Worm (Caenorhabditis elegans) whole organism, L1 larva: ENCODE data around the gene gst-13.

Source experiments
- C16A3.4 ChIP-seq: fragments of 150-350 bp; optimal IDR thresholded peaks from 2 replicates; lab custom pipeline; 2014; ENCODE audit warnings: missing biosample characterization, missing genetic modification characterization
- C34B4.2 ChIP-seq: sonication (generic microtip); optimal IDR thresholded peaks from 2 replicates; lab custom pipeline; 2017; ENCODE audit warnings: mild to moderate bottlenecking, missing genetic modification characterization, missing compliant biosample characterization
- F16B12.6 ChIP-seq: fragments of 150-350 bp; optimal IDR thresholded peaks from 2 replicates; lab custom pipeline; 2014; ENCODE audit warnings: missing biosample characterization, missing genetic modification characterization
- alr-1 ChIP-seq: fragments of 200-800 bp; sonication (Bioruptor generic); optimal IDR thresholded peaks from 2 replicates; lab custom pipeline; 2018; ENCODE audit warnings: borderline replicate concordance, mild to moderate bottlenecking, missing genetic modification characterization, missing compliant biosample characterization
- aly-2 ChIP-seq: fragments of 150-350 bp; optimal IDR thresholded peaks from 2 replicates; lab custom pipeline; 2014; ENCODE audit warnings: missing biosample characterization, missing genetic modification characterization
- blmp-1 ChIP-seq: fragments of 150-350 bp; optimal IDR thresholded peaks from 2 replicates; lab custom pipeline; 2014; ENCODE audit warnings: missing biosample characterization, missing genetic modification characterization
- ceh-63 ChIP-seq: fragments of 200-800 bp; sonication (Bioruptor generic); optimal IDR thresholded peaks from 2 replicates; lab custom pipeline; 2018; ENCODE audit warnings: mild to moderate bottlenecking, missing genetic modification characterization, missing compliant biosample characterization
- ceh-90 ChIP-seq: sonication (generic microtip); optimal IDR thresholded peaks from 2 replicates; lab custom pipeline; 2016; ENCODE audit warnings: missing genetic modification characterization, missing compliant biosample characterization
- dpl-1 ChIP-seq, 3 experiments: fragments of 150-350 bp in 2 of 3; sonication (generic microtip) in 1 of 3; optimal IDR thresholded peaks; 2 replicates each; lab custom pipeline; 2014 to 2017; ENCODE audit warnings: missing biosample characterization in 3 of 3, missing genetic modification characterization in 3 of 3, missing genetic modification reagents in 3 of 3
- dsc-1 ChIP-seq: sonication (generic microtip); optimal IDR thresholded peaks from 2 replicates; lab custom pipeline; 2016; ENCODE audit warnings: mild to moderate bottlenecking, missing genetic modification characterization, missing compliant biosample characterization
- efl-1 ChIP-seq, 4 experiments: fragments of 150-350 bp; optimal IDR thresholded peaks in 3 of 4; peaks in 1 of 4; 1 replicate in 1 of 4; 2 replicates in 3 of 4; lab custom pipeline; 2014; ENCODE audit warnings: missing biosample characterization in 2 of 4, missing genetic modification characterization in 2 of 4, missing genetic modification reagents in 2 of 4
- efl-3 ChIP-seq: fragments of 200-800 bp; sonication (Bioruptor generic); optimal IDR thresholded peaks from 2 replicates; lab custom pipeline; 2018; ENCODE audit warnings: mild to moderate bottlenecking, missing genetic modification characterization, missing compliant biosample characterization
- egl-27 ChIP-seq, 2 experiments: fragments of 150-350 bp in 1 of 2; sonication (generic microtip); optimal IDR thresholded peaks; 3 replicates each; lab custom pipeline; 2017 to 2018; ENCODE audit warnings: missing biosample characterization in 2 of 2, missing genetic modification characterization in 2 of 2, missing genetic modification reagents in 2 of 2
- fkh-4 ChIP-seq: sonication (generic microtip); optimal IDR thresholded peaks from 2 replicates; lab custom pipeline; 2016; ENCODE audit warnings: missing compliant biosample characterization, missing genetic modification characterization, borderline replicate concordance
- fos-1 ChIP-seq: fragments of 150-350 bp; optimal IDR thresholded peaks from 2 replicates; lab custom pipeline; 2014; ENCODE audit warnings: missing biosample characterization, missing genetic modification characterization
- grh-1 ChIP-seq: fragments of 200-800 bp; sonication (Bioruptor generic); IDR thresholded peaks from 2 replicates; pipeline ENCODE4 v1.3.6; 2022; ENCODE audit warnings: missing genetic modification reagents, missing genetic modification characterization, missing compliant biosample characterization
- hlh-17 ChIP-seq: fragments of 200-800 bp; sonication (Bioruptor generic); optimal IDR thresholded peaks from 2 replicates; lab custom pipeline; 2018; ENCODE audit warnings: missing genetic modification characterization, mild to moderate bottlenecking, missing compliant biosample characterization, moderate library complexity, borderline replicate concordance
- hpl-2 ChIP-seq: fragments of 150-350 bp; optimal IDR thresholded peaks from 2 replicates; lab custom pipeline; 2014; ENCODE audit warnings: missing biosample characterization, missing genetic modification reagents, missing genetic modification characterization
- irx-1 ChIP-seq: sonication (generic microtip); optimal IDR thresholded peaks from 2 replicates; lab custom pipeline; 2016; ENCODE audit warnings: missing genetic modification characterization, missing compliant biosample characterization
- jun-1 ChIP-seq: fragments of 150-350 bp; optimal IDR thresholded peaks from 2 replicates; lab custom pipeline; 2014; ENCODE audit warnings: missing biosample characterization, missing genetic modification reagents, missing genetic modification characterization
- lin-14 ChIP-seq: fragments of 200-800 bp; sonication (Bioruptor generic); optimal IDR thresholded peaks from 2 replicates; lab custom pipeline; 2018; ENCODE audit warnings: mild to moderate bottlenecking, missing genetic modification characterization, moderate library complexity, missing compliant biosample characterization
- lin-15B ChIP-seq: fragments of 150-350 bp; sonication (generic microtip); optimal IDR thresholded peaks from 3 replicates; lab custom pipeline; 2014; ENCODE audit warnings: missing biosample characterization, missing genetic modification characterization
- lin-35 ChIP-seq, 2 experiments: fragments of 150-350 bp; optimal IDR thresholded peaks; 2 replicates each; lab custom pipeline; 2014; ENCODE audit warnings: missing biosample characterization in 2 of 2, missing genetic modification characterization in 2 of 2, missing genetic modification reagents in 2 of 2
- lin-39 ChIP-seq: fragments of 150-350 bp; optimal IDR thresholded peaks from 2 replicates; lab custom pipeline; 2014; ENCODE audit warnings: missing biosample characterization, missing genetic modification reagents, missing genetic modification characterization
- lir-3 ChIP-seq: sonication (generic microtip); optimal IDR thresholded peaks from 2 replicates; lab custom pipeline; 2016; ENCODE audit warnings: mild to moderate bottlenecking, missing genetic modification characterization, moderate library complexity, missing compliant biosample characterization; ENCODE audit not compliant: poor library complexity
- mdl-1 ChIP-seq, 2 experiments: fragments of 150-350 bp; optimal IDR thresholded peaks; 2 replicates each; lab custom pipeline; 2014 to 2017; ENCODE audit warnings: missing biosample characterization in 2 of 2, missing genetic modification characterization in 2 of 2, inconsistent platforms in 1 of 2
- mef-2 ChIP-seq: fragments of 150-350 bp; optimal IDR thresholded peaks from 2 replicates; lab custom pipeline; 2014; ENCODE audit warnings: missing biosample characterization, missing genetic modification characterization
- mep-1 ChIP-seq: fragments of 150-350 bp; optimal IDR thresholded peaks from 2 replicates; lab custom pipeline; 2014; ENCODE audit warnings: missing biosample characterization, missing genetic modification characterization
- nhr-19 ChIP-seq: fragments of 200-800 bp; sonication (Bioruptor generic); conservative IDR thresholded peaks from 2 replicates; pipeline ENCODE4 v1.3.6; 2022; ENCODE audit warnings: missing genetic modification characterization, missing compliant biosample characterization
- nhr-28 ChIP-seq: fragments of 150-350 bp; optimal IDR thresholded peaks from 2 replicates; lab custom pipeline; 2014; ENCODE audit warnings: missing biosample characterization, missing genetic modification characterization
- nhr-71 ChIP-seq: sonication (generic microtip); optimal IDR thresholded peaks from 2 replicates; lab custom pipeline; 2016; ENCODE audit warnings: mild to moderate bottlenecking, missing genetic modification characterization, moderate library complexity, missing compliant biosample characterization
- nhr-77 ChIP-seq: fragments of 150-350 bp; optimal IDR thresholded peaks from 2 replicates; lab custom pipeline; 2014; ENCODE audit warnings: missing biosample characterization, missing genetic modification characterization
- nhr-84 ChIP-seq: sonication (generic microtip); optimal IDR thresholded peaks from 2 replicates; lab custom pipeline; 2017; ENCODE audit warnings: missing biosample characterization, missing genetic modification characterization
- nhr-85 ChIP-seq: sonication (generic microtip); peaks from one replicate; lab custom pipeline; 2016; ENCODE audit warnings: missing genetic modification characterization, inconsistent platforms, missing compliant biosample characterization
- nhr-90 ChIP-seq: sonication (generic microtip); optimal IDR thresholded peaks from 2 replicates; lab custom pipeline; 2016; ENCODE audit warnings: mild to moderate bottlenecking, missing genetic modification characterization, missing compliant biosample characterization; ENCODE audit not compliant: poor library complexity
- pag-3 ChIP-seq: sonication (generic microtip); optimal IDR thresholded peaks from 2 replicates; lab custom pipeline; 2017; ENCODE audit warnings: missing genetic modification characterization, mild to moderate bottlenecking, missing compliant biosample characterization, antibody characterized with exemption, borderline replicate concordance; ENCODE audit not compliant: insufficient read depth
- pqm-1 ChIP-seq: sonication (generic microtip); optimal IDR thresholded peaks from 3 replicates; lab custom pipeline; 2017; ENCODE audit warnings: missing biosample characterization, missing genetic modification characterization
- rnt-1 ChIP-seq: sonication (generic microtip); optimal IDR thresholded peaks from 2 replicates; lab custom pipeline; 2016; ENCODE audit warnings: mild to moderate bottlenecking, missing genetic modification characterization, moderate library complexity, missing compliant biosample characterization
- skn-1 ChIP-seq: fragments of 150-350 bp; optimal IDR thresholded peaks from 2 replicates; lab custom pipeline; 2014; ENCODE audit warnings: missing biosample characterization, missing genetic modification characterization
- snpc-4 ChIP-seq: fragments of 150-350 bp; optimal IDR thresholded peaks from 2 replicates; lab custom pipeline; 2014; ENCODE audit warnings: missing biosample characterization, missing genetic modification characterization
- snu-23 ChIP-seq: sonication (generic microtip); optimal IDR thresholded peaks from 2 replicates; lab custom pipeline; 2016; ENCODE audit warnings: missing genetic modification characterization, missing compliant biosample characterization
- sptf-1 ChIP-seq: fragments of 150-350 bp; optimal IDR thresholded peaks from 2 replicates; lab custom pipeline; 2014; ENCODE audit warnings: missing biosample characterization, missing genetic modification characterization
- sup-37 ChIP-seq: fragments of 200-800 bp; sonication (Bioruptor generic); optimal IDR thresholded peaks from 2 replicates; lab custom pipeline; 2018; ENCODE audit warnings: mild to moderate bottlenecking, missing genetic modification characterization, missing compliant biosample characterization
- swsn-7 ChIP-seq: sonication (generic microtip); optimal IDR thresholded peaks from 2 replicates; lab custom pipeline; 2016; ENCODE audit warnings: missing genetic modification characterization, missing compliant biosample characterization
- tbx-2 ChIP-seq: sonication (generic microtip); optimal IDR thresholded peaks from 2 replicates; lab custom pipeline; 2016; ENCODE audit warnings: missing genetic modification characterization, missing compliant biosample characterization
- unc-30 ChIP-seq: sonication (generic microtip); optimal IDR thresholded peaks from 2 replicates; lab custom pipeline; 2017; ENCODE audit warnings: missing biosample characterization, missing genetic modification characterization
- unc-62 ChIP-seq: fragments of 150-350 bp; optimal IDR thresholded peaks from 2 replicates; lab custom pipeline; 2014; ENCODE audit warnings: missing biosample characterization, missing genetic modification reagents, missing genetic modification characterization
- unc-86 ChIP-seq: sonication (generic microtip); optimal IDR thresholded peaks from 2 replicates; lab custom pipeline; 2016; ENCODE audit warnings: missing genetic modification characterization, missing compliant biosample characterization

The gst-13 gene

ce11 chrII:9261931-9262562 is 30.8 kb downstream of the gst-13 start, which contains the start of gene aqp-2 (continued):
- no peak for TF ChIP-seq nhr-90 (tag; lab: Kevin White, UChicago)
- no peak for TF ChIP-seq sup-37 (GFP tag; lab: Kevin White, UChicago)
- no peak for TF ChIP-seq mdl-1 (tag; optimal IDR thresholded peaks at IDR 0.05; lab: Kevin White, UChicago)
- TF ChIP-seq efl-1 (optimal IDR thresholded peaks at IDR 0.05; lab: Kevin White, UChicago): peak in 1 of 2 experiments; percentile 26
- TF ChIP-seq efl-1 (GFP tag; optimal IDR thresholded peaks at IDR 0.05 in 1 of 2; lab: Kevin White, UChicago): no peak
- no peak for TF ChIP-seq C34B4.2 (tag; lab: Kevin White, UChicago)
- TF ChIP-seq C16A3.4 (tag; lab: Kevin White, UChicago): no peak
- peak; percentile 47 for TF ChIP-seq fos-1 (tag; lab: Kevin White, UChicago)
- TF ChIP-seq nhr-77: no peak
- TF ChIP-seq hlh-17: no peak
- TF ChIP-seq alr-1 (tag; lab: Kevin White, UChicago): no peak
- no peak for TF ChIP-seq snpc-4 (tag; lab: Kevin White, UChicago)
- TF ChIP-seq snu-23 (GFP tag; lab: Kevin White, UChicago): peak; percentile 72
- no peak for TF ChIP-seq lin-35 (GFP tag; optimal IDR thresholded peaks at IDR 0.05; lab: Kevin White, UChicago)
- TF ChIP-seq F16B12.6: no peak
- peak; percentile 88 for TF ChIP-seq nhr-85 (tag; lab: Kevin White, UChicago)
- TF ChIP-seq lir-3: no peak
- TF ChIP-seq lin-15B (tag; lab: Kevin White, UChicago): no peak
- no peak for TF ChIP-seq grh-1 (GFP tag; lab: Robert Waterston, UW)
- no peak for TF ChIP-seq ceh-63
- no peak for TF ChIP-seq nhr-84 (tag; lab: Kevin White, UChicago)
- TF ChIP-seq mep-1 (tag; lab: Kevin White, UChicago): peak; percentile 53
- TF ChIP-seq blmp-1 (tag; lab: Kevin White, UChicago): peak; percentile 94
- no peak for TF ChIP-seq sptf-1 (tag; lab: Kevin White, UChicago)
- no peak for TF ChIP-seq egl-27 (tag; optimal IDR thresholded peaks at IDR 0.05; lab: Kevin White, UChicago)
- no peak for TF ChIP-seq hpl-2 (GFP tag; lab: Kevin White, UChicago)
- TF ChIP-seq irx-1: peak; percentile 40
- TF ChIP-seq lin-39 (tag; lab: Kevin White, UChicago): peak; percentile 41
- TF ChIP-seq skn-1: peak; percentile 9
- TF ChIP-seq dsc-1 (tag; lab: Kevin White, UChicago): peak; percentile 21
- TF ChIP-seq unc-86: no peak
- peak; percentile 67 for TF ChIP-seq nhr-19 (GFP tag; lab: Robert Waterston, UW)
- TF ChIP-seq mef-2 (tag; lab: Kevin White, UChicago): no peak
- TF ChIP-seq aly-2 (tag; lab: Kevin White, UChicago): no peak
- TF ChIP-seq efl-3 (GFP tag; lab: Kevin White, UChicago): no peak
- TF ChIP-seq tbx-2 (tag; lab: Kevin White, UChicago): peak; percentile 39
- TF ChIP-seq fkh-4 (tag; lab: Kevin White, UChicago): no peak
- no peak for TF ChIP-seq unc-30 (tag; lab: Kevin White, UChicago)
- no peak for TF ChIP-seq jun-1

- no peak for TF ChIP-seq unc-62 (GFP tag; lab: Kevin White, UChicago)
- no peak for TF ChIP-seq hlh-17
- no peak for TF ChIP-seq dpl-1 (GFP tag; optimal IDR thresholded peaks at IDR 0.05; lab: Kevin White, UChicago)
- TF ChIP-seq rnt-1 (tag; lab: Kevin White, UChicago): no peak
- no peak for TF ChIP-seq snu-23 (GFP tag; lab: Kevin White, UChicago)
- TF ChIP-seq ceh-90: no peak
- TF ChIP-seq lin-14 (GFP tag; lab: Kevin White, UChicago): no peak
- no peak for TF ChIP-seq pag-3 (tag; lab: Kevin White, UChicago)
- no peak for TF ChIP-seq nhr-28
- no peak for TF ChIP-seq lin-35 (GFP tag; optimal IDR thresholded peaks at IDR 0.05; lab: Kevin White, UChicago)
- TF ChIP-seq swsn-7: no peak
- TF ChIP-seq nhr-71 (tag; lab: Kevin White, UChicago): no peak
- TF ChIP-seq ceh-63: no peak
- no peak for TF ChIP-seq fos-1 (tag; lab: Kevin White, UChicago)
- TF ChIP-seq pqm-1 (tag; lab: Kevin White, UChicago): no peak
Observed at ce11 chrII:9262845-9263402, 31.7 kb downstream of the gst-13 start.
